Fruit fly (Drosophila melanogaster) whole organism, embryonic: Measurements from ENCODE around the gene Tailor.

ENCODE experiments used
- Atf-2 ChIP-seq: fragments of 200-800 bp; sonication (Bioruptor generic); optimal IDR thresholded peaks from 2 replicates; lab custom pipeline; 2016; ENCODE audit warnings: missing biosample characterization, missing genetic modification characterization
- CG10462 ChIP-seq: fragments of 200-800 bp; sonication (Bioruptor generic); optimal IDR thresholded peaks from 2 replicates; lab custom pipeline; 2016; ENCODE audit warnings: missing biosample characterization, missing genetic modification characterization
- CG10959 ChIP-seq: fragments of 200-800 bp; sonication (Bioruptor generic); IDR thresholded peaks from 2 replicates; pipeline ENCODE4 v1.3.6; 2022; ENCODE audit warnings: missing biosample characterization, missing genetic modification characterization
- CG11456 ChIP-seq: fragments of 200-800 bp; sonication (Bioruptor generic); IDR thresholded peaks from 3 replicates; pipeline ENCODE4 v1.3.6; 2022; ENCODE audit warnings: missing biosample characterization, missing genetic modification characterization
- CG12299 ChIP-seq: fragments of 200-800 bp; sonication (Bioruptor generic); optimal IDR thresholded peaks from 2 replicates; lab custom pipeline; 2018; ENCODE audit warnings: missing biosample characterization, mild to moderate bottlenecking, missing genetic modification characterization
- CG15514 ChIP-seq: fragments of 200-800 bp; sonication (Bioruptor generic); optimal IDR thresholded peaks from 3 replicates; lab custom pipeline; 2017; ENCODE audit warnings: missing biosample characterization, missing genetic modification characterization, mild to moderate bottlenecking, moderate library complexity, missing genetic modification reagents
- CG15696 ChIP-seq: fragments of 200-800 bp; sonication (Bioruptor generic); optimal IDR thresholded peaks from 2 replicates; lab custom pipeline; 2019; ENCODE audit warnings: missing biosample characterization, mild to moderate bottlenecking, missing genetic modification characterization, moderate library complexity
- CG1603 ChIP-seq: fragments of 200-800 bp; sonication (Bioruptor generic); optimal IDR thresholded peaks from 2 replicates; lab custom pipeline; 2019; ENCODE audit warnings: missing biosample characterization, mild to moderate bottlenecking, missing genetic modification characterization, moderate library complexity
- CG1647 ChIP-seq: fragments of 200-800 bp; sonication (Bioruptor generic); optimal IDR thresholded peaks from 3 replicates; lab custom pipeline; 2016; ENCODE audit warnings: missing biosample characterization, missing genetic modification characterization
- CG17361 ChIP-seq: fragments of 200-800 bp; sonication (Bioruptor generic); IDR thresholded peaks from 3 replicates; pipeline ENCODE4 v1.3.6; 2022; ENCODE audit warnings: missing biosample characterization, missing genetic modification characterization
- CG17568 ChIP-seq: fragments of 200-800 bp; sonication (Bioruptor generic); optimal IDR thresholded peaks from 2 replicates; lab custom pipeline; 2018; ENCODE audit warnings: missing biosample characterization, mild to moderate bottlenecking, missing genetic modification characterization, moderate library complexity
- CG18619 ChIP-seq: fragments of 200-800 bp; sonication (Bioruptor generic); optimal IDR thresholded peaks from 3 replicates; lab custom pipeline; 2017; ENCODE audit warnings: missing biosample characterization, mild to moderate bottlenecking, missing genetic modification characterization
- CG18764 ChIP-seq: fragments of 200-800 bp; sonication (Bioruptor generic); optimal IDR thresholded peaks from 3 replicates; lab custom pipeline; 2016; ENCODE audit warnings: missing biosample characterization, missing genetic modification characterization
- CG2116 ChIP-seq: fragments of 200-800 bp; sonication (Bioruptor generic); optimal IDR thresholded peaks from 3 replicates; lab custom pipeline; 2018; ENCODE audit warnings: missing biosample characterization, mild to moderate bottlenecking, missing genetic modification characterization
- CG30431 ChIP-seq: fragments of 200-800 bp; sonication (Bioruptor generic); optimal IDR thresholded peaks from 2 replicates; lab custom pipeline; 2017; ENCODE audit warnings: missing biosample characterization, missing genetic modification characterization
- CG4328 ChIP-seq: fragments of 200-800 bp; sonication (Bioruptor generic); optimal IDR thresholded peaks from 3 replicates; lab custom pipeline; 2017; ENCODE audit warnings: missing biosample characterization, missing genetic modification reagents, missing genetic modification characterization
- CG4820 ChIP-seq: fragments of 200-800 bp; sonication (Bioruptor generic); optimal IDR thresholded peaks from 3 replicates; lab custom pipeline; 2016; ENCODE audit warnings: missing biosample characterization, missing genetic modification characterization
- CG5180 ChIP-seq: fragments of 200-800 bp; sonication (Bioruptor generic); optimal IDR thresholded peaks from 3 replicates; lab custom pipeline; 2017; ENCODE audit warnings: missing biosample characterization, missing genetic modification characterization, mild to moderate bottlenecking, moderate library complexity, missing genetic modification reagents
- CG7987 ChIP-seq: fragments of 200-800 bp; sonication (Bioruptor generic); optimal IDR thresholded peaks from 2 replicates; lab custom pipeline; 2018; ENCODE audit warnings: missing biosample characterization, mild to moderate bottlenecking, missing genetic modification characterization, moderate library complexity
- CG8359 ChIP-seq: fragments of 200-800 bp; sonication (Bioruptor generic); optimal IDR thresholded peaks from 2 replicates; lab custom pipeline; 2017; ENCODE audit warnings: missing biosample characterization, mild to moderate bottlenecking, missing genetic modification characterization, borderline replicate concordance
- CG8924 ChIP-seq: fragments of 200-800 bp; optimal IDR thresholded peaks from 3 replicates; lab custom pipeline; 2019; ENCODE audit warnings: missing biosample characterization, mild to moderate bottlenecking, missing genetic modification characterization, moderate library complexity
- D19A ChIP-seq: fragments of 200-800 bp; optimal IDR thresholded peaks from 3 replicates; lab custom pipeline; 2019; ENCODE audit warnings: missing biosample characterization, mild to moderate bottlenecking, missing genetic modification characterization, moderate library complexity
- Dek ChIP-seq: fragments of 200-800 bp; sonication (Bioruptor generic); optimal IDR thresholded peaks from 3 replicates; lab custom pipeline; 2019; ENCODE audit warnings: missing biosample characterization, mild to moderate bottlenecking, missing genetic modification characterization, moderate library complexity
- Dll ChIP-seq: fragments of 200-800 bp; sonication (Bioruptor generic); IDR thresholded peaks from 4 replicates; pipeline ENCODE4 v1.3.6; 2022; ENCODE audit warnings: missing biosample characterization, missing genetic modification characterization; ENCODE audit not compliant: partially characterized antibody
- Fer2 ChIP-seq: fragments of 200-800 bp; sonication (Bioruptor generic); optimal IDR thresholded peaks from 2 replicates; lab custom pipeline; 2018; ENCODE audit warnings: missing biosample characterization, mild to moderate bottlenecking, missing genetic modification characterization, moderate library complexity
- H15 ChIP-seq: fragments of 200-800 bp; sonication (Bioruptor generic); IDR thresholded peaks from 3 replicates; pipeline ENCODE4 v1.3.6; 2022; ENCODE audit warnings: missing biosample characterization, missing genetic modification characterization
- Hr39 ChIP-seq: fragments of >200 bp; optimal IDR thresholded peaks from 2 replicates; lab custom pipeline; 2017
- MBD-R2 ChIP-seq: fragments of 200-800 bp; sonication (Bioruptor generic); IDR thresholded peaks from 2 replicates; pipeline ENCODE4 v1.3.6; 2022; ENCODE audit warnings: missing biosample characterization, missing genetic modification characterization
- Mrtf ChIP-seq: fragments of 200-800 bp; sonication (Bioruptor generic); IDR thresholded peaks from 3 replicates; pipeline ENCODE4 v1.3.6; 2022; ENCODE audit warnings: missing biosample characterization, missing genetic modification characterization
- Ravus ChIP-seq: fragments of 200-800 bp; sonication (Bioruptor generic); IDR thresholded peaks from 2 replicates; pipeline ENCODE4 v1.3.6; 2022; ENCODE audit warnings: missing biosample characterization, missing genetic modification characterization
- ato ChIP-seq: fragments of 200-800 bp; sonication (Bioruptor generic); IDR thresholded peaks from 2 replicates; pipeline ENCODE4 v1.3.6; 2022; ENCODE audit warnings: missing biosample characterization, missing genetic modification characterization; ENCODE audit not compliant: partially characterized antibody
- bab2 ChIP-seq: fragments of 200-800 bp; sonication (Bioruptor generic); optimal IDR thresholded peaks from 2 replicates; lab custom pipeline; 2016; ENCODE audit warnings: missing biosample characterization, missing genetic modification characterization
- bsh ChIP-seq, 2 experiments: fragments of 200-800 bp; sonication (Bioruptor generic); optimal IDR thresholded peaks; 2 replicates each; lab custom pipeline; 2017 to 2018; ENCODE audit warnings: mild to moderate bottlenecking in 2 of 2, missing biosample characterization in 2 of 2, missing genetic modification characterization in 2 of 2, moderate library complexity in 1 of 2
- crp ChIP-seq, 2 experiments: fragments of 200-800 bp; sonication (Bioruptor generic); optimal IDR thresholded peaks; 2 replicates in 1 of 2; 3 replicates in 1 of 2; lab custom pipeline; 2017; ENCODE audit warnings: missing biosample characterization in 2 of 2, missing genetic modification characterization in 2 of 2, mild to moderate bottlenecking in 1 of 2, moderate library complexity in 1 of 2
- dan ChIP-seq: fragments of 200-800 bp; sonication (Bioruptor generic); IDR thresholded peaks from 2 replicates; pipeline ENCODE4 v1.3.6; 2022; ENCODE audit warnings: missing biosample characterization, missing genetic modification characterization
- esg ChIP-seq: fragments of 200-800 bp; sonication (Bioruptor generic); conservative IDR thresholded peaks from 2 replicates; pipeline ENCODE4 v1.3.6; 2022; ENCODE audit warnings: missing biosample characterization, missing genetic modification characterization
- eve ChIP-seq, 2 experiments: fragments of >200 bp; optimal IDR thresholded peaks; 2 replicates each; lab custom pipeline; 2017; ENCODE audit warnings: missing biosample characterization in 2 of 2, missing genetic modification characterization in 2 of 2
- ewg ChIP-seq: fragments of 200-800 bp; sonication (Bioruptor generic); optimal IDR thresholded peaks from 3 replicates; lab custom pipeline; 2017; ENCODE audit warnings: mild to moderate bottlenecking, missing biosample characterization, missing genetic modification reagents, missing genetic modification characterization
- grn ChIP-seq: fragments of 200-800 bp; sonication (Bioruptor generic); optimal IDR thresholded peaks from 3 replicates; lab custom pipeline; 2017; ENCODE audit warnings: missing biosample characterization, missing genetic modification characterization
- hbn ChIP-seq: fragments of 200-800 bp; sonication (Bioruptor generic); IDR thresholded peaks from 2 replicates; pipeline ENCODE4 v1.3.6; 2022; ENCODE audit warnings: missing biosample characterization, missing genetic modification characterization; ENCODE audit not compliant: partially characterized antibody
- lov ChIP-seq, 2 experiments: fragments of 200-800 bp in 1 of 2; fragments of >200 bp in 1 of 2; sonication (Bioruptor generic) in 1 of 2; IDR thresholded peaks in 1 of 2; optimal IDR thresholded peaks in 1 of 2; 2 replicates in 1 of 2; 3 replicates in 1 of 2; pipeline versions ENCODE4 v1.3.6 to Lab custom; 2017 to 2022; ENCODE audit warnings: missing biosample characterization in 1 of 2, missing genetic modification characterization in 1 of 2
- nerfin-2 ChIP-seq: fragments of 200-800 bp; sonication (Bioruptor generic); IDR thresholded peaks from 2 replicates; pipeline ENCODE4 v1.3.6; 2022; ENCODE audit warnings: missing biosample characterization, missing genetic modification characterization; ENCODE audit not compliant: partially characterized antibody
- odd ChIP-seq: fragments of 200-800 bp; sonication (Bioruptor generic); optimal IDR thresholded peaks from 2 replicates; lab custom pipeline; 2017; ENCODE audit warnings: missing biosample characterization, mild to moderate bottlenecking, missing genetic modification characterization
- org-1 ChIP-seq: fragments of 200-800 bp; sonication (Bioruptor generic); optimal IDR thresholded peaks from 2 replicates; lab custom pipeline; 2017; ENCODE audit warnings: missing biosample characterization, missing genetic modification characterization
- salm ChIP-seq: fragments of 200-800 bp; sonication (Bioruptor generic); optimal IDR thresholded peaks from 2 replicates; lab custom pipeline; 2018; ENCODE audit warnings: missing biosample characterization, mild to moderate bottlenecking, missing genetic modification characterization
- slbo ChIP-seq: fragments of 200-800 bp; sonication (Bioruptor generic); IDR thresholded peaks from 2 replicates; pipeline ENCODE4 v1.3.6; 2022; ENCODE audit warnings: missing biosample characterization, missing genetic modification characterization
- slp2 ChIP-seq: fragments of 200-800 bp; sonication (Bioruptor generic); optimal IDR thresholded peaks from 2 replicates; lab custom pipeline; 2016; ENCODE audit warnings: missing biosample characterization, missing genetic modification characterization
- tx ChIP-seq: fragments of 200-800 bp; sonication (Bioruptor generic); optimal IDR thresholded peaks from 2 replicates; lab custom pipeline; 2016; ENCODE audit warnings: missing biosample characterization, missing genetic modification characterization
- vvl ChIP-seq: fragments of 200-800 bp; sonication (Bioruptor generic); IDR thresholded peaks from 2 replicates; pipeline ENCODE4 v1.3.6; 2022; ENCODE audit warnings: missing biosample characterization, missing genetic modification characterization

Gene Tailor

dm6 chr3R:7124109-7124639 lies 38.3 kb upstream of the Tailor start, which contains the start of the genes Alh and CG10098 (continued):
- TF ChIP-seq CG17361 (GFP tag; lab: Robert Waterston, UW), result peak; percentile 93
- TF ChIP-seq nerfin-2 (GFP tag; lab: Robert Waterston, UW), result peak; percentile 44; the same call in 1 of the 2 replicates
- TF ChIP-seq Ravus, result peak; percentile 52
- peak; percentile 83 to 94 for TF ChIP-seq crp (GFP tag; optimal IDR thresholded peaks at IDR 0.05; lab: Kevin White, UChicago)
- peak; percentile 55 for TF ChIP-seq CG1603 (tag; lab: Kevin White, UChicago)
- peak; percentile 74 for TF ChIP-seq CG30431 (GFP tag; lab: Kevin White, UChicago)
- peak; percentile 85 for TF ChIP-seq Dll
- TF ChIP-seq Atf-2 (GFP tag; lab: Kevin White, UChicago), result peak; percentile 77
- peak; percentile 78 for TF ChIP-seq slp2 (GFP tag; lab: Kevin White, UChicago)
- TF ChIP-seq hbn (GFP tag; lab: Robert Waterston, UW), result peak; percentile 50; the same call in 1 of the 2 replicates
- TF ChIP-seq bab2, result peak; percentile 92
- peak in 1 of 2 experiments; percentile 71 for TF ChIP-seq bsh (GFP tag; optimal IDR thresholded peaks at IDR 0.05; lab: Kevin White, UChicago)
- peak; percentile 93 for TF ChIP-seq slbo (GFP tag; lab: Robert Waterston, UW)
- no peak for TF ChIP-seq org-1 (GFP tag; lab: Kevin White, UChicago)
- TF ChIP-seq CG4820 (GFP tag; lab: Kevin White, UChicago), result peak; percentile 73
- peak; percentile 82; the same call in 2 of the 3 replicates for TF ChIP-seq Mrtf (GFP tag; lab: Robert Waterston, UW)
- peak; percentile 87 for TF ChIP-seq CG15696 (tag; lab: Kevin White, UChicago)
- TF ChIP-seq CG17568, result peak; percentile 26
- TF ChIP-seq Fer2 (tag; lab: Kevin White, UChicago), result peak; percentile 79
- TF ChIP-seq ewg (GFP tag; lab: Kevin White, UChicago), result peak; percentile 51
- peak; percentile 85 for TF ChIP-seq CG18619 (GFP tag; lab: Kevin White, UChicago)
- TF ChIP-seq vvl (GFP tag; lab: Robert Waterston, UW), result peak; percentile 73; the same call in 1 of the 2 replicates
- TF ChIP-seq CG10462 (GFP tag; lab: Kevin White, UChicago), result peak; percentile 71
- peak; percentile 47 for TF ChIP-seq D19A
- no peak for TF ChIP-seq salm (tag; lab: Kevin White, UChicago)
- TF ChIP-seq CG7987 (GFP tag; lab: Kevin White, UChicago), result no peak
- peak; percentile 80 for TF ChIP-seq Dek (tag; lab: Kevin White, UChicago)
- no peak for TF ChIP-seq lov (optimal IDR thresholded peaks at IDR 0.05; lab: Kevin White, UChicago)
- TF ChIP-seq lov (GFP tag; IDR thresholded peaks at IDR 0.05; lab: Robert Waterston, UW), result peak; percentile 63; the same call in 1 of the 3 replicates
- peak; percentile 75 for TF ChIP-seq MBD-R2
- TF ChIP-seq CG18764, result peak; percentile 77
- peak; percentile 87 for TF ChIP-seq CG1647
- no peak for TF ChIP-seq Hr39
- peak; percentile 75 for TF ChIP-seq esg (GFP tag; lab: Robert Waterston, UW)
- TF ChIP-seq CG12299 (tag; lab: Kevin White, UChicago), result peak; percentile 56
- peak; percentile 77 for TF ChIP-seq CG8924 (tag; lab: Kevin White, UChicago)
- no peak for TF ChIP-seq CG8359 (GFP tag; lab: Kevin White, UChicago)
- TF ChIP-seq dan (GFP tag; lab: Robert Waterston, UW), result no peak
- peak; percentile 22 for TF ChIP-seq grn (GFP tag; lab: Kevin White, UChicago)
- no peak; the same call in 1 of the 2 replicates for TF ChIP-seq ato (GFP tag; lab: Robert Waterston, UW)
- peak; percentile 40 for TF ChIP-seq CG5180 (GFP tag; lab: Kevin White, UChicago)
- peak; percentile 82 for TF ChIP-seq CG15514
- TF ChIP-seq CG2116 (GFP tag; lab: Kevin White, UChicago), result peak; percentile 85
- no peak for TF ChIP-seq odd
- no peak for TF ChIP-seq eve (GFP tag; optimal IDR thresholded peaks at IDR 0.05; lab: Kevin White, UChicago)
- peak; percentile 62; the same call in 2 of the 3 replicates for TF ChIP-seq H15 (GFP tag; lab: Robert Waterston, UW)
- peak; percentile 83 for TF ChIP-seq tx (GFP tag; lab: Kevin White, UChicago)
- peak; percentile 78 for TF ChIP-seq CG4328 (GFP tag; lab: Kevin White, UChicago)
- TF ChIP-seq CG11456, result peak; percentile 87
- peak; percentile 60 for TF ChIP-seq CG10959
